Worm (Caenorhabditis elegans) whole organism, L1 larva: ENCODE measurements around the gene glb-6.

Experiments
- C16A3.4 ChIP-seq: fragments of 150-350 bp; optimal IDR thresholded peaks from 2 replicates; lab custom pipeline; 2014; ENCODE audit warnings: missing biosample characterization, missing genetic modification characterization
- C34B4.2 ChIP-seq: sonication (generic microtip); optimal IDR thresholded peaks from 2 replicates; lab custom pipeline; 2017; ENCODE audit warnings: mild to moderate bottlenecking, missing genetic modification characterization, missing compliant biosample characterization
- F16B12.6 ChIP-seq: fragments of 150-350 bp; optimal IDR thresholded peaks from 2 replicates; lab custom pipeline; 2014; ENCODE audit warnings: missing biosample characterization, missing genetic modification characterization
- aha-1 ChIP-seq: fragments of 150-350 bp; optimal IDR thresholded peaks from 2 replicates; lab custom pipeline; 2014; ENCODE audit warnings: missing biosample characterization, missing genetic modification characterization
- alr-1 ChIP-seq: fragments of 200-800 bp; sonication (Bioruptor generic); optimal IDR thresholded peaks from 2 replicates; lab custom pipeline; 2018; ENCODE audit warnings: borderline replicate concordance, mild to moderate bottlenecking, missing genetic modification characterization, missing compliant biosample characterization
- aly-2 ChIP-seq: fragments of 150-350 bp; optimal IDR thresholded peaks from 2 replicates; lab custom pipeline; 2014; ENCODE audit warnings: missing biosample characterization, missing genetic modification characterization
- blmp-1 ChIP-seq: fragments of 150-350 bp; optimal IDR thresholded peaks from 2 replicates; lab custom pipeline; 2014; ENCODE audit warnings: missing biosample characterization, missing genetic modification characterization
- ceh-82 ChIP-seq, 3 experiments: fragments of 150-350 bp in 1 of 3; sonication (generic microtip) in 2 of 3; optimal IDR thresholded peaks; 2 replicates each; lab custom pipeline; 2014 to 2017; ENCODE audit warnings: missing biosample characterization in 3 of 3, missing genetic modification characterization in 3 of 3
- dpl-1 ChIP-seq, 3 experiments: fragments of 150-350 bp in 2 of 3; sonication (generic microtip) in 1 of 3; optimal IDR thresholded peaks; 2 replicates each; lab custom pipeline; 2014 to 2017; ENCODE audit warnings: missing biosample characterization in 3 of 3, missing genetic modification characterization in 3 of 3, missing genetic modification reagents in 3 of 3
- dsc-1 ChIP-seq: sonication (generic microtip); optimal IDR thresholded peaks from 2 replicates; lab custom pipeline; 2016; ENCODE audit warnings: mild to moderate bottlenecking, missing genetic modification characterization, missing compliant biosample characterization
- efl-1 ChIP-seq, 4 experiments: fragments of 150-350 bp; optimal IDR thresholded peaks in 3 of 4; peaks in 1 of 4; 1 replicate in 1 of 4; 2 replicates in 3 of 4; lab custom pipeline; 2014; ENCODE audit warnings: missing biosample characterization in 2 of 4, missing genetic modification characterization in 2 of 4, missing genetic modification reagents in 2 of 4
- egl-13 ChIP-seq: sonication (generic microtip); optimal IDR thresholded peaks from 2 replicates; lab custom pipeline; 2016; ENCODE audit warnings: missing genotype, missing genetic modification reagents, missing genetic modification characterization, missing compliant biosample characterization
- elt-2 ChIP-seq: sonication (generic microtip); optimal IDR thresholded peaks from 2 replicates; lab custom pipeline; 2016; ENCODE audit warnings: missing genetic modification characterization, mild to moderate bottlenecking, inconsistent platforms, missing compliant biosample characterization, missing genetic modification reagents
- elt-3 ChIP-seq, 6 experiments: fragments of 150-350 bp in 1 of 6; sonication (generic microtip); optimal IDR thresholded peaks; 2 replicates each; lab custom pipeline; 2017 to 2018; ENCODE audit warnings: missing biosample characterization in 6 of 6, missing genetic modification characterization in 6 of 6, inconsistent platforms in 1 of 6
- fkh-10 ChIP-seq: sonication (generic microtip); optimal IDR thresholded peaks from 2 replicates; lab custom pipeline; 2017; ENCODE audit warnings: missing biosample characterization, missing genetic modification reagents, missing genetic modification characterization
- fkh-4 ChIP-seq: sonication (generic microtip); optimal IDR thresholded peaks from 2 replicates; lab custom pipeline; 2016; ENCODE audit warnings: missing compliant biosample characterization, missing genetic modification characterization, borderline replicate concordance
- fkh-8 ChIP-seq: sonication (generic microtip); optimal IDR thresholded peaks from 2 replicates; lab custom pipeline; 2016; ENCODE audit warnings: mild to moderate bottlenecking, missing genetic modification characterization, missing compliant biosample characterization
- hlh-17 ChIP-seq: fragments of 200-800 bp; sonication (Bioruptor generic); optimal IDR thresholded peaks from 2 replicates; lab custom pipeline; 2018; ENCODE audit warnings: missing genetic modification characterization, mild to moderate bottlenecking, missing compliant biosample characterization, moderate library complexity, borderline replicate concordance
- hlh-4 ChIP-seq: sonication (generic microtip); optimal IDR thresholded peaks from 2 replicates; lab custom pipeline; 2016; ENCODE audit warnings: mild to moderate bottlenecking, missing genetic modification characterization, missing compliant biosample characterization
- hpl-2 ChIP-seq: fragments of 150-350 bp; optimal IDR thresholded peaks from 2 replicates; lab custom pipeline; 2014; ENCODE audit warnings: missing biosample characterization, missing genetic modification reagents, missing genetic modification characterization
- irx-1 ChIP-seq: sonication (generic microtip); optimal IDR thresholded peaks from 2 replicates; lab custom pipeline; 2016; ENCODE audit warnings: missing genetic modification characterization, missing compliant biosample characterization
- jun-1 ChIP-seq: fragments of 150-350 bp; optimal IDR thresholded peaks from 2 replicates; lab custom pipeline; 2014; ENCODE audit warnings: missing biosample characterization, missing genetic modification reagents, missing genetic modification characterization
- lin-15B ChIP-seq: fragments of 150-350 bp; sonication (generic microtip); optimal IDR thresholded peaks from 3 replicates; lab custom pipeline; 2014; ENCODE audit warnings: missing biosample characterization, missing genetic modification characterization
- lin-35 ChIP-seq, 2 experiments: fragments of 150-350 bp; optimal IDR thresholded peaks; 2 replicates each; lab custom pipeline; 2014; ENCODE audit warnings: missing biosample characterization in 2 of 2, missing genetic modification characterization in 2 of 2, missing genetic modification reagents in 2 of 2
- lin-39 ChIP-seq: fragments of 150-350 bp; optimal IDR thresholded peaks from 2 replicates; lab custom pipeline; 2014; ENCODE audit warnings: missing biosample characterization, missing genetic modification reagents, missing genetic modification characterization
- lsy-2 ChIP-seq, 2 experiments: fragments of 150-350 bp; optimal IDR thresholded peaks; 2 replicates each; lab custom pipeline; 2014; ENCODE audit warnings: missing biosample characterization in 2 of 2, missing genetic modification characterization in 2 of 2
- mab-9 ChIP-seq: fragments of 200-800 bp; sonication (Bioruptor generic); IDR thresholded peaks from 2 replicates; pipeline ENCODE4 v1.3.6; 2022; ENCODE audit warnings: missing genetic modification reagents, missing genetic modification characterization, missing compliant biosample characterization
- mdl-1 ChIP-seq, 2 experiments: fragments of 150-350 bp; optimal IDR thresholded peaks; 2 replicates each; lab custom pipeline; 2014 to 2017; ENCODE audit warnings: missing biosample characterization in 2 of 2, missing genetic modification characterization in 2 of 2, inconsistent platforms in 1 of 2
- nhr-12 ChIP-seq: sonication (generic microtip); optimal IDR thresholded peaks from 2 replicates; lab custom pipeline; 2017; ENCODE audit warnings: missing biosample characterization, missing genetic modification characterization
- nhr-20 ChIP-seq: sonication (generic microtip); optimal IDR thresholded peaks from 2 replicates; lab custom pipeline; 2016; ENCODE audit warnings: mild to moderate bottlenecking, missing genetic modification characterization, missing compliant biosample characterization
- nhr-237 ChIP-seq: fragments of 150-350 bp; optimal IDR thresholded peaks from 2 replicates; lab custom pipeline; 2014; ENCODE audit warnings: missing biosample characterization, missing genetic modification characterization
- nhr-77 ChIP-seq: fragments of 150-350 bp; optimal IDR thresholded peaks from 2 replicates; lab custom pipeline; 2014; ENCODE audit warnings: missing biosample characterization, missing genetic modification characterization
- nhr-84 ChIP-seq: sonication (generic microtip); optimal IDR thresholded peaks from 2 replicates; lab custom pipeline; 2017; ENCODE audit warnings: missing biosample characterization, missing genetic modification characterization
- nhr-85 ChIP-seq: sonication (generic microtip); peaks from one replicate; lab custom pipeline; 2016; ENCODE audit warnings: missing genetic modification characterization, inconsistent platforms, missing compliant biosample characterization
- nhr-90 ChIP-seq: sonication (generic microtip); optimal IDR thresholded peaks from 2 replicates; lab custom pipeline; 2016; ENCODE audit warnings: mild to moderate bottlenecking, missing genetic modification characterization, missing compliant biosample characterization; ENCODE audit not compliant: poor library complexity
- skn-1 ChIP-seq: fragments of 150-350 bp; optimal IDR thresholded peaks from 2 replicates; lab custom pipeline; 2014; ENCODE audit warnings: missing biosample characterization, missing genetic modification characterization
- snpc-4 ChIP-seq: fragments of 150-350 bp; optimal IDR thresholded peaks from 2 replicates; lab custom pipeline; 2014; ENCODE audit warnings: missing biosample characterization, missing genetic modification characterization
- snu-23 ChIP-seq: sonication (generic microtip); optimal IDR thresholded peaks from 2 replicates; lab custom pipeline; 2016; ENCODE audit warnings: missing genetic modification characterization, missing compliant biosample characterization
- sptf-1 ChIP-seq: fragments of 150-350 bp; optimal IDR thresholded peaks from 2 replicates; lab custom pipeline; 2014; ENCODE audit warnings: missing biosample characterization, missing genetic modification characterization
- swsn-7 ChIP-seq: sonication (generic microtip); optimal IDR thresholded peaks from 2 replicates; lab custom pipeline; 2016; ENCODE audit warnings: missing genetic modification characterization, missing compliant biosample characterization
- unc-30 ChIP-seq: sonication (generic microtip); optimal IDR thresholded peaks from 2 replicates; lab custom pipeline; 2017; ENCODE audit warnings: missing biosample characterization, missing genetic modification characterization
- unc-62 ChIP-seq: fragments of 150-350 bp; optimal IDR thresholded peaks from 2 replicates; lab custom pipeline; 2014; ENCODE audit warnings: missing biosample characterization, missing genetic modification reagents, missing genetic modification characterization
- unc-86 ChIP-seq: sonication (generic microtip); optimal IDR thresholded peaks from 2 replicates; lab custom pipeline; 2016; ENCODE audit warnings: missing genetic modification characterization, missing compliant biosample characterization
- vab-15 ChIP-seq: sonication (generic microtip); optimal IDR thresholded peaks from 2 replicates; lab custom pipeline; 2017; ENCODE audit warnings: missing genotype, mild to moderate bottlenecking, missing genetic modification characterization, missing compliant biosample characterization
- zag-1 ChIP-seq: fragments of 150-350 bp; optimal IDR thresholded peaks from 2 replicates; lab custom pipeline; 2014; ENCODE audit warnings: missing biosample characterization, missing genetic modification characterization
- zip-4 ChIP-seq: fragments of 200-800 bp; sonication (Bioruptor generic); optimal IDR thresholded peaks from 2 replicates; lab custom pipeline; 2018; ENCODE audit warnings: mild to moderate bottlenecking, missing genetic modification characterization, moderate library complexity, missing compliant biosample characterization
- ztf-11 ChIP-seq, 2 experiments: sonication (generic microtip); optimal IDR thresholded peaks; 2 replicates each; lab custom pipeline; 2016 to 2017; ENCODE audit warnings: missing genetic modification characterization in 2 of 2, missing biosample characterization in 1 of 2, missing compliant biosample characterization in 1 of 2

The glb-6 gene

DNA sequence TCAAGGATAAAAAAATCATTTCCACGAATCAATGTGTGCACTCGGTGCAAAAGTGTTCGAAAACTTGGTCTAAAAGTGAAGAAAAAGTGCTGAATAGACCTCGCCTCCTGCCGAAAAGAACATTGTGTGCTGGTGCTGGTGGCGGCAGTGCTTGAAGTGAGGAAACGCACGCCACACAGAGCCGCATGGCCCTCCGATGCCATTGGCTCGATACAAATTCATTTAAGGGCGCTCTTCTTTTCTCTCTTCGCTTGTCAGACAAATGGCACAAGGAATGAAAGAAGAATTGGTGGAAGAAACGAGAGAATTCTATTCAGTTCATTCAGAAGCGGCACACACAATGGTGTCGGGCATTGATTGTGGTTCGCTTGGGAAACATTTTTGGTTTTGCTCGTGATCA is 12.0 kb upstream of the glb-6 start (continued):
- no peak for TF ChIP-seq skn-1 (tag; lab: Kevin White, UChicago)
- no peak for TF ChIP-seq dpl-1 (GFP tag; optimal IDR thresholded peaks at IDR 0.05; lab: Kevin White, UChicago)
- TF ChIP-seq egl-13 (tag; lab: Kevin White, UChicago): no peak
- no peak for TF ChIP-seq sptf-1 (tag; lab: Kevin White, UChicago)
- TF ChIP-seq unc-86: no peak
- peak; percentile 3 for TF ChIP-seq fkh-10
- no peak for TF ChIP-seq nhr-84
- no peak for TF ChIP-seq nhr-237 (tag; lab: Kevin White, UChicago)
- no peak for TF ChIP-seq fkh-4 (tag; lab: Kevin White, UChicago)
- TF ChIP-seq nhr-90: no peak
- TF ChIP-seq nhr-85 (tag; lab: Kevin White, UChicago): no peak
- no peak for TF ChIP-seq lsy-2 (tag; optimal IDR thresholded peaks at IDR 0.05; lab: Kevin White, UChicago)
- no peak for TF ChIP-seq mab-9 (GFP tag; lab: Robert Waterston, UW)
- TF ChIP-seq mdl-1 (tag; optimal IDR thresholded peaks at IDR 0.05; lab: Kevin White, UChicago): no peak
- TF ChIP-seq efl-1 (optimal IDR thresholded peaks at IDR 0.05; lab: Kevin White, UChicago): no peak
- TF ChIP-seq efl-1 (GFP tag; optimal IDR thresholded peaks at IDR 0.05 in 1 of 2; lab: Kevin White, UChicago): peak in 1 of 2 experiments; percentile 88
- no peak for TF ChIP-seq alr-1 (tag; lab: Kevin White, UChicago)
- no peak for TF ChIP-seq irx-1 (tag; lab: Kevin White, UChicago)
- no peak for TF ChIP-seq nhr-12 (tag; lab: Kevin White, UChicago)
- TF ChIP-seq hlh-4 (tag; lab: Kevin White, UChicago): no peak
- TF ChIP-seq elt-3 (tag; optimal IDR thresholded peaks at IDR 0.05; lab: Kevin White, UChicago): no peak
- no peak for TF ChIP-seq unc-30 (tag; lab: Kevin White, UChicago)

DNA sequence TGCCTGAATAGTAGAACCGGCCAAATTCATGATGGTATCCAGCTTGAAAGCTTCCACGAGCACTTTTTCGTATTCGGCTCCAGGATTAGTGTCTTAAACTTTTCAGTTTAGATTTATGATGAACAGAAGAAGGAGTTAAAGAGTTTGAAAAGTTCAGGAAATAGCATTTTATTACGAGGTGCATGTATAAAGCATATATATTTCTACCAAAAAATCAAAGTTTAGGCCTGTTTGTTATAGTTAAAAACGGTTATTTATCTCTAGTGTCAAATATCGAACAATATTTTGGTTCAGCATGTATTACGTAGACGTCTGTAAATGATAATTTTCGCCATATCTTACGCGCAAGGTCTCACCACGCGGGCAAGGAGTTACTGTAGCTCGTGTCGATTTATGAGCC is 11.0 kb upstream of the glb-6 start, which contains the start of gene klc-2:
Gene klc-2 (minus strand): TSS at position 101 of the 400 bp plus-strand sequence.
- TF ChIP-seq swsn-7 (tag; lab: Kevin White, UChicago): no peak
- TF ChIP-seq snpc-4 (tag; lab: Kevin White, UChicago): no peak
- TF ChIP-seq ztf-11 (tag; optimal IDR thresholded peaks at IDR 0.05; lab: Kevin White, UChicago): no peak

DNA sequence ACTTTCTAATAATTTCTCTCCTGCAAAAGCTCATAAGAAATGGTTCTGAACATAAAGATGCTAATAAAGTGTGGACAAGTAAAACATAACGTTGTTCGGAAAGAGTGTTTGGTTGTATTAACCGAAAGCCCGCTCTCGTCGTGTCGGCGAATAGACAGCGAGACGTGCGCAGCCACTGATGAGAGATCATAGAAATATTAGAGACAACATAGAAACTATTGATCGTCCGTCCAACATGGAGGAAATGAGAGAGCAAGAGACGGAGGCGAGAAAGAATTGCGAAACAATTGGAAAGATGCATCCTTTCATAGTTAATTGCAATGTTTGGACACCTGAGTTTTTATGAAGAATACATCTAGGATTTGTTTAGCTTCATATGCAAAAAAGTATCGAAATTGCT is 10.2 kb upstream of the glb-6 start:
- no peak for TF ChIP-seq hpl-2
- peak; percentile 32 for TF ChIP-seq nhr-20 (tag; lab: Kevin White, UChicago)
- no peak for TF ChIP-seq unc-62 (GFP tag; lab: Kevin White, UChicago)
- no peak for TF ChIP-seq ztf-11 (tag; optimal IDR thresholded peaks at IDR 0.05; lab: Kevin White, UChicago)
- TF ChIP-seq zag-1 (tag; lab: Kevin White, UChicago): no peak
- TF ChIP-seq elt-2: no peak
- TF ChIP-seq lin-35 (GFP tag; optimal IDR thresholded peaks at IDR 0.05; lab: Kevin White, UChicago): peak; percentile 56 to 62
- TF ChIP-seq hlh-17 (GFP tag; lab: Kevin White, UChicago): no peak
- peak in 2 of 3 experiments; percentile 14 to 54 for TF ChIP-seq dpl-1 (GFP tag; optimal IDR thresholded peaks at IDR 0.05; lab: Kevin White, UChicago)
- TF ChIP-seq lin-15B (tag; lab: Kevin White, UChicago): no peak
- TF ChIP-seq unc-86: peak; percentile 27
- TF ChIP-seq blmp-1 (tag; lab: Kevin White, UChicago): peak; percentile 66
- no peak for TF ChIP-seq irx-1 (tag; lab: Kevin White, UChicago)
- TF ChIP-seq skn-1 (tag; lab: Kevin White, UChicago): peak; percentile 50
- TF ChIP-seq jun-1: peak; percentile 17
- peak; percentile 60 to 74 for TF ChIP-seq efl-1 (optimal IDR thresholded peaks at IDR 0.05; lab: Kevin White, UChicago)
- TF ChIP-seq efl-1 (GFP tag; optimal IDR thresholded peaks at IDR 0.05 in 1 of 2; lab: Kevin White, UChicago): peak; percentile 48 to 92
- no peak for TF ChIP-seq vab-15 (tag; lab: Kevin White, UChicago)
- TF ChIP-seq zip-4 (GFP tag; lab: Kevin White, UChicago): peak; percentile 15
- peak; percentile 59 for TF ChIP-seq F16B12.6
- no peak for TF ChIP-seq sptf-1 (tag; lab: Kevin White, UChicago)
- TF ChIP-seq lin-39: no peak
- peak; percentile 29 for TF ChIP-seq nhr-77 (tag; lab: Kevin White, UChicago)
- no peak for TF ChIP-seq aha-1
- TF ChIP-seq C16A3.4 (tag; lab: Kevin White, UChicago): no peak
- TF ChIP-seq fkh-8: peak; percentile 61
- peak; percentile 36 to 78 (median 67) for TF ChIP-seq ceh-82 (tag; optimal IDR thresholded peaks at IDR 0.05; lab: Kevin White, UChicago)
- peak; percentile 71 for TF ChIP-seq snu-23 (GFP tag; lab: Kevin White, UChicago)
- TF ChIP-seq aly-2 (tag; lab: Kevin White, UChicago): no peak
- TF ChIP-seq lsy-2 (tag; optimal IDR thresholded peaks at IDR 0.05; lab: Kevin White, UChicago): peak; percentile 67 to 90
- no peak for TF ChIP-seq fkh-4 (tag; lab: Kevin White, UChicago)
- no peak for TF ChIP-seq C34B4.2 (tag; lab: Kevin White, UChicago)
- no peak for TF ChIP-seq dsc-1 (tag; lab: Kevin White, UChicago)
- TF ChIP-seq swsn-7 (tag; lab: Kevin White, UChicago): peak; percentile 59
